Fruit fly (Drosophila melanogaster) whole organism, adult: Measurements from ENCODE around the gene PolA2.

Experiments
- CG11617 ChIP-seq: fragments of 200-800 bp; sonication (Bioruptor generic); optimal IDR thresholded peaks from 2 replicates; lab custom pipeline; 2017; ENCODE audit warnings: mild to moderate bottlenecking, missing biosample characterization, missing genetic modification reagents, missing genetic modification characterization
- CG12768 ChIP-seq: fragments of 200-800 bp; sonication (Bioruptor generic); optimal IDR thresholded peaks from 2 replicates; lab custom pipeline; 2017; ENCODE audit warnings: missing biosample characterization, missing genetic modification characterization, mild to moderate bottlenecking, moderate library complexity, missing genetic modification reagents
- CG14711 ChIP-seq: fragments of 200-800 bp; sonication (Bioruptor generic); optimal IDR thresholded peaks from 2 replicates; lab custom pipeline; 2018; ENCODE audit warnings: missing biosample characterization, mild to moderate bottlenecking, missing genetic modification characterization, moderate library complexity
- CG1620 ChIP-seq: fragments of 200-800 bp; sonication (Bioruptor generic); optimal IDR thresholded peaks from 2 replicates; lab custom pipeline; 2016; ENCODE audit warnings: missing biosample characterization, missing genetic modification characterization
- CG33017 ChIP-seq: fragments of 200-800 bp; sonication (Bioruptor generic); optimal IDR thresholded peaks from 2 replicates; lab custom pipeline; 2018; ENCODE audit warnings: missing biosample characterization, mild to moderate bottlenecking, missing genetic modification characterization, moderate library complexity
- CG5204 ChIP-seq: fragments of 200-800 bp; sonication (Bioruptor generic); optimal IDR thresholded peaks from 2 replicates; lab custom pipeline; 2016; ENCODE audit warnings: missing biosample characterization, missing genetic modification characterization
- CG7045 ChIP-seq: fragments of 200-800 bp; sonication (Bioruptor generic); optimal IDR thresholded peaks from 2 replicates; lab custom pipeline; 2017; ENCODE audit warnings: missing biosample characterization, mild to moderate bottlenecking, missing genetic modification characterization
- CG7101 ChIP-seq: fragments of 200-800 bp; sonication (Bioruptor generic); optimal IDR thresholded peaks from 2 replicates; lab custom pipeline; 2018; ENCODE audit warnings: missing biosample characterization, mild to moderate bottlenecking, missing genetic modification characterization, moderate library complexity
- Clk ChIP-seq: fragments of 200-800 bp; sonication (Bioruptor generic); optimal IDR thresholded peaks from 2 replicates; lab custom pipeline; 2017; ENCODE audit warnings: missing biosample characterization, missing genetic modification characterization
- Crg-1 ChIP-seq: fragments of 200-800 bp; sonication (Bioruptor generic); optimal IDR thresholded peaks from 2 replicates; lab custom pipeline; 2016; ENCODE audit warnings: missing biosample characterization, missing genetic modification characterization
- Mnt ChIP-seq: fragments of 200-800 bp; sonication (Bioruptor generic); optimal IDR thresholded peaks from 2 replicates; lab custom pipeline; 2016; ENCODE audit warnings: missing biosample characterization, mild to moderate bottlenecking, missing genetic modification characterization
- bab1 ChIP-seq: fragments of 200-800 bp; sonication (Bioruptor generic); optimal IDR thresholded peaks from 3 replicates; lab custom pipeline; 2019; ENCODE audit warnings: missing biosample characterization, mild to moderate bottlenecking, missing genetic modification characterization, moderate library complexity
- cic ChIP-seq: fragments of 200-800 bp; sonication (Bioruptor generic); optimal IDR thresholded peaks from 2 replicates; lab custom pipeline; 2017; ENCODE audit warnings: missing biosample characterization, mild to moderate bottlenecking, missing genetic modification characterization, moderate library complexity
- cnc ChIP-seq, 2 experiments: fragments of >200 bp; optimal IDR thresholded peaks; 2 replicates each; lab custom pipeline; 2017
- kay ChIP-seq: fragments of 200-800 bp; sonication (Bioruptor generic); peaks from one replicate; lab custom pipeline; 2016; ENCODE audit warnings: missing biosample characterization, missing genetic modification characterization, borderline replicate concordance
- ovo ChIP-seq: fragments of 200-800 bp; sonication (Bioruptor generic); optimal IDR thresholded peaks from 2 replicates; lab custom pipeline; 2016; ENCODE audit warnings: missing biosample characterization, missing genetic modification characterization
- pad ChIP-seq: fragments of 200-800 bp; sonication (Bioruptor generic); optimal IDR thresholded peaks from 3 replicates; lab custom pipeline; 2017; ENCODE audit warnings: missing biosample characterization, missing genetic modification characterization, mild to moderate bottlenecking, moderate library complexity, missing genetic modification reagents
- tj ChIP-seq: fragments of 200-800 bp; sonication (Bioruptor generic); optimal IDR thresholded peaks from 3 replicates; lab custom pipeline; 2017; ENCODE audit warnings: missing biosample characterization, mild to moderate bottlenecking, missing genetic modification characterization, moderate library complexity
- toe ChIP-seq: fragments of 200-800 bp; sonication (Bioruptor generic); optimal IDR thresholded peaks from 2 replicates; lab custom pipeline; 2016; ENCODE audit warnings: missing biosample characterization, missing genetic modification characterization

The PolA2 gene

DNA sequence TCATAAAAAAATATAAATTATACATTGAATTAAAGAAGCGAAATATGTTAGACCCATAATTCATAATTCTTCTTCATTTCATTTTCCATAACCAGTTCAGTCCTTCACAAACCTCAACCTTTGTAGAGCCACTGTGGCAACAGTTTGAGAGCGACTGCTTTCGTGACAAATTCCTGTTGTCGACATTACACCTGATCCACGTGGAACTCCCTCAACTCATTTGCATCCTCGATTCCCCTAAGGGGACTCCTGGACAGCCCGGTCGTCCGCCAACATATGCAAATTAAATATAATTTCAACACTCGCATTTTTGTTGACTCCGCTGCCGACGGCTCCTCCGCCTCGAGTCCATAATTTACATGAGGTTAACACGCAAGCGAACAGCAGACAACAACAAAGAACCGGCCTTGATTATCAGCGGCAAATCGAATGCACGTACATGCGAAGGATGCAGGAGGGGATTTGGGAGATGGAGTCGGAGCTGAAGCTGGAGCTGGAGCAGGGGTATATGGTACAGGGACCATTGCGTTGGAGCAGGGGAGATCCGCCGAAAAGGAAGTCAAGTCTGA lies 12.8 kb upstream of the PolA2 start:
- TF ChIP-seq pad (no peak), CG11617 (GFP tag; lab: Kevin White, UChicago) (no peak), tj (GFP tag; lab: Kevin White, UChicago) (no peak), bab1 (GFP tag; lab: Kevin White, UChicago) (no peak)

DNA sequence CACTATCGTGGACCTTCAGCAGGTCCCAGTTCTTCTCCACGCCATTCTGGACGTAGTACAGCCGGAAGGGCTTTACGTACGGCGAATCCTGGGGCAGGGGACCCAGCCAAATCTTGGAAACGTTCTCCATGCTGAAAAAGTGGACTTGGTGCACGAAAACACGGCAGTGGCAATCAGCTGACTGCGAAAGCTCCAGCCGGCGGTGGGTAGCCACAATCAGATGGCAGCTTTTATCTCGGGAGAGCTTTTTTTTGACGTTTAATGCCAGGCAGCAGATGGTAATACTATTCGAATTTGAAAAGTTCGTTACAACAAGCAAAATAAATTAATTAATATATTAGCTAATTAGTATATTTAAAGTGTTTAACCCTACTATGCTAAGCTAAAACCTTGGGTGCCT lies 10.6 kb upstream of the PolA2 start, which contains the start of gene CG42813:
CG42813 (minus strand) TSS at position 220 of the 400 bp plus-strand sequence.
- TF ChIP-seq cic = no peak
- TF ChIP-seq CG12768 (GFP tag; lab: Kevin White, UChicago) = no peak
- TF ChIP-seq pad = no peak
- TF ChIP-seq toe (GFP tag; lab: Kevin White, UChicago) = no peak
- TF ChIP-seq CG14711 = peak; percentile 11
- no peak for TF ChIP-seq Crg-1 (GFP tag; lab: Kevin White, UChicago)
- no peak for TF ChIP-seq CG5204 (GFP tag; lab: Kevin White, UChicago)
- TF ChIP-seq bab1 (GFP tag; lab: Kevin White, UChicago) = peak; percentile 82
- TF ChIP-seq ovo = no peak
- TF ChIP-seq CG7045 (GFP tag; lab: Kevin White, UChicago) = no peak
- no peak for TF ChIP-seq CG33017 (tag; lab: Kevin White, UChicago)

DNA sequence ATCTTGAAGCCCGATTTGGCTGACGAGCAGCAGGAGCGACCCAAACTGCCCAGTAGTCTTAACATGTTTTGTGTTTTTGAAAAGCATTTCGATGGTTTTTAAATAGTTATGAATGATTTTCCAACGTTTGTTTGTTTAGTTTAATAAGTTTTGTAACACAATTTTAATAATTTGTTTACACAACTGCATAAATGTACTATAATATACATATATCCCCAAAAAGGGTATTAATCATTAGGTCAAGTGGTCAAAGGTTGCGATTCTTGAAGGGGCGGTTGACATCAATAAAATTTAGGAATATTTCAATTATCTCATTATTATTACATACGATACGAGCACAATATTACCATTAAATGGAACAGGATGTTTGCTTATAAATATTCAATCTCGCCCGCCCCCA lies 9.6 kb upstream of the PolA2 start, which contains the start of gene CG42814:
CG42814 (minus strand) TSS at position 101 of the 400 bp plus-strand sequence.
- no peak for TF ChIP-seq Clk (GFP tag; lab: Kevin White, UChicago)
- TF ChIP-seq cic = no peak
- TF ChIP-seq tj (GFP tag; lab: Kevin White, UChicago) = no peak
- TF ChIP-seq CG33017 (tag; lab: Kevin White, UChicago) = no peak
- TF ChIP-seq CG7101 = no peak
- no peak for TF ChIP-seq pad
- no peak for TF ChIP-seq kay
- TF ChIP-seq toe (GFP tag; lab: Kevin White, UChicago) = no peak
- TF ChIP-seq Mnt (GFP tag; lab: Kevin White, UChicago) = no peak
- no peak for TF ChIP-seq Crg-1 (GFP tag; lab: Kevin White, UChicago)
- no peak for TF ChIP-seq CG12768 (GFP tag; lab: Kevin White, UChicago)
- TF ChIP-seq cnc (optimal IDR thresholded peaks at IDR 0.05; lab: Kevin White, UChicago) = no peak
- TF ChIP-seq CG14711 = no peak

DNA sequence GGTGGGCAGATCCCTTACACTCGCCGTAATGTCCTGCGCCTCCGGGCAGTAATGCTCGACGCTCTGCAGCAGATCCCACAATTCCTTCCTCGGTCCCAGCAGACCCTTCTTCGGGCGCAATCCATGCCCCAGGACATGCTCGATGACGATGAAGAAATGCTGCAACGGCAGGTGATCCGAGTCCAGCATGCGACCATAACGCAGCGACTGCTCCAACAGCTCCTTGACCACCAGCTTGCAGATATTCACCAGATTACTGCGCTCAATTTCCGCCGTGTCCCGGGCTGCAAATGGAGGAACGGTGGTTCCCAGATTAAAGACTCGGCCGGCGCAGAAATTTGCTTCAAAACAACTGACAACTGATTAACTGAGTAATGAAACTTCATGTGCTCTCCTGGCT lies 5.6 kb upstream of the PolA2 start, which contains the start of gene CG31068:
CG31068 (plus strand) TSS at position 301 of the 400 bp plus-strand sequence.
- TF ChIP-seq tj (GFP tag; lab: Kevin White, UChicago) = no peak
- TF ChIP-seq CG7101 = no peak
- no peak for TF ChIP-seq CG11617 (GFP tag; lab: Kevin White, UChicago)
- no peak for TF ChIP-seq cnc (optimal IDR thresholded peaks at IDR 0.05; lab: Kevin White, UChicago)
- TF ChIP-seq Mnt (GFP tag; lab: Kevin White, UChicago) = no peak
- no peak for TF ChIP-seq CG33017 (tag; lab: Kevin White, UChicago)
- no peak for TF ChIP-seq ovo
- no peak for TF ChIP-seq pad
- no peak for TF ChIP-seq CG5204 (GFP tag; lab: Kevin White, UChicago)
- no peak for TF ChIP-seq CG12768 (GFP tag; lab: Kevin White, UChicago)
- no peak for TF ChIP-seq toe (GFP tag; lab: Kevin White, UChicago)
- TF ChIP-seq CG7045 (GFP tag; lab: Kevin White, UChicago) = no peak
- no peak for TF ChIP-seq Crg-1 (GFP tag; lab: Kevin White, UChicago)
- no peak for TF ChIP-seq CG14711

- TF ChIP-seq CG11617 (GFP tag; lab: Kevin White, UChicago) (no peak), bab1 (GFP tag; lab: Kevin White, UChicago) (no peak), cic (no peak), Mnt (GFP tag; lab: Kevin White, UChicago) (no peak), CG7101 (no peak), CG7045 (GFP tag; lab: Kevin White, UChicago) (no peak), tj (GFP tag; lab: Kevin White, UChicago) (no peak), ovo (no peak), cnc (optimal IDR thresholded peaks at IDR 0.05; lab: Kevin White, UChicago) (no peak), Clk (GFP tag; lab: Kevin White, UChicago) (no peak), pad (no peak), CG5204 (GFP tag; lab: Kevin White, UChicago) (no peak), CG1620 (GFP tag; lab: Kevin White, UChicago) (no peak)
These were observed 983 bp upstream of the PolA2 start for dm6 chr3R:27237980-27238379.

DNA sequence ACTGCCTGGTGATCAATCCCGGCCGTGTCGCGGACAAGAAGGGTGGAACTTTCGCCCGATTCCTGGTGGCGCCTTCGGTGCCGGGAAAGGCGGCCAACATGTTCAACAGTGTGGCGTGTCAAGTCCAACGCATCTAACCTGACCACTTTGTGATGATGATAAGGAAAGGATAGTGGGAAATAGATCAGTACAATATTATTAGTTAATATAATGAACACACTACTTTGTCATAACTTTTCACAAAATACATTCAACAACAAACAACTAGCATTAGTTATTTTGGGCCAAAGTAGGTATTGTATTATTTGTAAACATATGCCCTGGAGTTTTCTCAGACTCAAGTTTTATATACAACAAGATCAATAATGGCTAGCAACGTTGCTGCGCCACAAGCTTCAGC lies 2.0 kb downstream of the PolA2 start, which contains the start of gene CG17991:
CG17991 (plus strand) TSS at position 301 of the 400 bp plus-strand sequence.
- TF ChIP-seq kay (no peak), CG1620 (GFP tag; lab: Kevin White, UChicago) (no peak), CG5204 (GFP tag; lab: Kevin White, UChicago) (no peak), CG12768 (GFP tag; lab: Kevin White, UChicago) (no peak), Crg-1 (GFP tag; lab: Kevin White, UChicago) (no peak), CG14711 (no peak)

dm6 chr3R:27244412-27244741 lies 5.4 kb downstream of the PolA2 start:
- TF ChIP-seq CG7101 (no peak), pad (peak; percentile 18), ovo (peak; percentile 91)
